Fruit fly (Drosophila melanogaster): ENCODE data around the gene CG43391.

dm6 chr3L:11552996-11553671, 27.7 kb downstream of the CG43391 start:
- TF ChIP-seq kay (GFP tag; ENCODE audit: borderline replicate concordance), result no peak
- no peak for TF ChIP-seq ovo (GFP tag; optimal IDR thresholded peaks at IDR 0.05)
- TF ChIP-seq CG5204 (GFP tag; optimal IDR thresholded peaks at IDR 0.05), result no peak
- peak; percentile 72 for TF ChIP-seq Mnt (GFP tag; optimal IDR thresholded peaks at IDR 0.05)
- peak; percentile 32 for TF ChIP-seq CG11617 (GFP tag; optimal IDR thresholded peaks at IDR 0.05)
- no peak for TF ChIP-seq cnc (optimal IDR thresholded peaks at IDR 0.05)
- TF ChIP-seq CG12768 (GFP tag; optimal IDR thresholded peaks at IDR 0.05), result peak; percentile 87

All from whole organism, adult.